Fruit fly (Drosophila melanogaster): ENCODE data around the gene Mat89Ba.

DNA sequence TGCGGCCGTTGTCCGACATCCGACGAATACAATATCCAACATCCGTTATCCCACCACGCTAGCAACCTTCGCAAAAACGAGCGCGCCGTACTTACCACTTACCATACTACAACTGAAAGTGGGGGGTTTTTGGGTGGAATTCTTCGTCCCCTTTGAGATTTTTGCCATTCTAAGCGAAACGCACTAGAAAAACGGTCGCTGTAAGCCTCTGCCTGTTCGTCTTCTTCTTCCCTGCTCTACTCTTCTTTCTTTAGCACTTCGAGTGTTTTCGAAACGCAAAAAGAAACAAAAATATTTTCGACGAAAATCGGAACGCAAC is 22.7 kb downstream of the Mat89Ba start:
- no peak for TF ChIP-seq jim (GFP tag; optimal IDR thresholded peaks at IDR 0.05)
- TF ChIP-seq sv (GFP tag; optimal IDR thresholded peaks at IDR 0.05) = no peak
- TF ChIP-seq Vsx2 (GFP tag; optimal IDR thresholded peaks at IDR 0.05; ENCODE audit: partially characterized antibody) = no peak
- TF ChIP-seq sage (GFP tag; optimal IDR thresholded peaks at IDR 0.05) = no peak
- TF ChIP-seq dsf (GFP tag; optimal IDR thresholded peaks at IDR 0.05; ENCODE audit: borderline replicate concordance) = no peak
- TF ChIP-seq Hr78 (GFP tag; optimal IDR thresholded peaks at IDR 0.05) = no peak
- TF ChIP-seq dmrt93B (GFP tag; optimal IDR thresholded peaks at IDR 0.05) = no peak
- no peak for TF ChIP-seq br (GFP tag; optimal IDR thresholded peaks at IDR 0.05)
- TF ChIP-seq fru (GFP tag; optimal IDR thresholded peaks at IDR 0.05) = no peak
- no peak for TF ChIP-seq CG9705 (GFP tag; optimal IDR thresholded peaks at IDR 0.05)
